Worm (Caenorhabditis elegans): ENCODE data around the gene T04A11.1.

Gene T04A11.1

DNA sequence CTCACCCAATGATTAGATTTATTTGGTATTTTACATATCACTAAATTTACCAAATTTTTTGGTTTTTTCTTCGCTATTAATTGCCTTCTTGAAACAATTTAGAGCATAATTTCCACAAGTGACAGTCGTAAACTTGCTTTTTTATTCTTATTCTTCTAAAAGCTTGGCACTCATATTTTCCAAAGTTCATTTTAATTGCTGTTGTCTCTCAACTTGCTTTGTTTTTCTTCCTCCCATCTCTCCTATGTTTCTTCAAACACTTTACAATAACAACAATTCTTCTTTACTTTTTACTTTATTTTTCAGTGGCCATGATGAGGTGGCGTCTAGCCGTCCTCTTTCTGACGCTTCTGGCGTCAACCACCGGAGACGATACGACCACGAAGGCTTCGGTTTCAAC lies 8.5 kb downstream of the T04A11.1 start, which contains the start of gene igdb-2:
igdb-2 (plus strand) TSS at position 301 of the 400 bp plus-strand sequence.
- TF ChIP-seq ceh-22 (tag; optimal IDR thresholded peaks at IDR 0.05): no peak
- no peak for TF ChIP-seq lin-11 (tag; optimal IDR thresholded peaks at IDR 0.05)
- TF ChIP-seq nhr-232 (tag; optimal IDR thresholded peaks at IDR 0.05): no peak
- no peak for TF ChIP-seq ahr-1 (tag; optimal IDR thresholded peaks at IDR 0.05)
- no peak for TF ChIP-seq nfya-1 (tag; optimal IDR thresholded peaks at IDR 0.05)
- TF ChIP-seq rnt-1 (tag; optimal IDR thresholded peaks at IDR 0.05): no peak
- TF ChIP-seq sox-4 (tag; optimal IDR thresholded peaks at IDR 0.05): no peak
- no peak for TF ChIP-seq ceh-48 (tag; optimal IDR thresholded peaks at IDR 0.05)
- TF ChIP-seq fax-1 (tag; optimal IDR thresholded peaks at IDR 0.05): no peak
- TF ChIP-seq F13H6.1 (tag; optimal IDR thresholded peaks at IDR 0.05): no peak
- TF ChIP-seq ceh-9 (tag; optimal IDR thresholded peaks at IDR 0.05): no peak
- no peak for TF ChIP-seq ceh-2 (tag; optimal IDR thresholded peaks at IDR 0.05)
- no peak for TF ChIP-seq gmeb-2 (tag; optimal IDR thresholded peaks at IDR 0.05)
- no peak for TF ChIP-seq eyg-1 (tag; optimal IDR thresholded peaks at IDR 0.05)
- TF ChIP-seq elt-4 (tag; optimal IDR thresholded peaks at IDR 0.05): no peak
- no peak for TF ChIP-seq unc-55 (GFP tag; optimal IDR thresholded peaks at IDR 0.05)
- no peak for TF ChIP-seq ceh-24 (tag; optimal IDR thresholded peaks at IDR 0.05)
- TF ChIP-seq unc-42 (tag; optimal IDR thresholded peaks at IDR 0.05): no peak
- TF ChIP-seq fkh-10 (GFP tag; optimal IDR thresholded peaks at IDR 0.05): no peak

DNA sequence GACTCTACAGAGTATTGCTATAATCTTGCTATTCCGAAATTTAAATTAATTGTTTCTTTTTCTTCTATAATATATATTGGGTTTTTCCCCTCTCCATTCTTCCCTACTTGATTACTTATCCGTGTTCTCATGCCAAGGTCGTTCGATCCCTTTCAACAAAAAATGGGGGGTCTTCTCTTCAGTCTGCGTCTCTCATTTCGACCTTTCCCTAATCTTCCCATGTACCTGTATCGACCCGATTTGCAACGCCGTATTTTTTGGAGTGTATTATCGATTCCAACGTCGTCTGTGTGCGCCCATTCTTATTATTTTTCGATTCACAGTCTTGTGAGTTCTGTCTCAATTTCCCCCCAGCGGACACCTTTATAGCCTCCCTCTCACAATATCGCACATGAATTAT lies 9.1 kb downstream of the T04A11.1 start:
- no peak for TF ChIP-seq pros-1 (tag; optimal IDR thresholded peaks at IDR 0.05)
- TF ChIP-seq Y22D7AL.16 (tag; optimal IDR thresholded peaks at IDR 0.05): no peak
- TF ChIP-seq sdc-2 (tag; optimal IDR thresholded peaks at IDR 0.05): no peak
- TF ChIP-seq unc-42 (tag; optimal IDR thresholded peaks at IDR 0.05): no peak
- TF ChIP-seq zip-5 (tag; optimal IDR thresholded peaks at IDR 0.05): no peak
- no peak for TF ChIP-seq K02D7.2 (tag; optimal IDR thresholded peaks at IDR 0.05)
- no peak for TF ChIP-seq ceh-18 (tag; optimal IDR thresholded peaks at IDR 0.05)
- TF ChIP-seq pax-1 (tag; optimal IDR thresholded peaks at IDR 0.05): no peak
- TF ChIP-seq elt-4 (tag; optimal IDR thresholded peaks at IDR 0.05): no peak
- no peak for TF ChIP-seq gmeb-2 (tag; optimal IDR thresholded peaks at IDR 0.05)
- TF ChIP-seq ceh-34 (tag; optimal IDR thresholded peaks at IDR 0.05): no peak
- no peak for TF ChIP-seq F13H6.1 (tag; optimal IDR thresholded peaks at IDR 0.05)
- no peak for TF ChIP-seq unc-55 (GFP tag; optimal IDR thresholded peaks at IDR 0.05)
- no peak for TF ChIP-seq nhr-11 (tag; optimal IDR thresholded peaks at IDR 0.05)
- TF ChIP-seq eyg-1 (tag; optimal IDR thresholded peaks at IDR 0.05): no peak
- TF ChIP-seq fkh-6 (tag; optimal IDR thresholded peaks at IDR 0.05): no peak
- TF ChIP-seq ceh-24 (tag; optimal IDR thresholded peaks at IDR 0.05): no peak
- TF ChIP-seq ceh-48 (tag; optimal IDR thresholded peaks at IDR 0.05): no peak
- no peak for TF ChIP-seq odd-2 (tag; optimal IDR thresholded peaks at IDR 0.05)

DNA sequence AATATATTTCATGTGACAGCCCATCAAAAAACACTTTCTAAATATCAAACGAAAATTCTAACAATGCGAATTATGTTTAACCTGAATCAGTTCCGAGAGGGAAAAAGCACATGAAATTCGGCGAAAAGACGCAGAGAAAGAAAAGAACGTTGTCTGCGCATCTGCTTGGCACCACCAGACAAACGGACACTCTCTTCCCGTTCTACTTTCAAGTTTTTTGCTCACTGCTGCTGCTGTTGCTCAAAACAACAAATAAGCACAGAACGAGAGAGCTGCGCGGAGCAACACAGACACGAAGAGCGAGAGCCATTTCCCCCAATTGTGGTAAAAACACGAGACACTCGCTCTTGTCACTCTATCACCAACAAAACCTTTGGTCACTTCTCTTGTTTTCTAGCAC lies 12.0 kb downstream of the T04A11.1 start:
- TF ChIP-seq ets-4 (tag; optimal IDR thresholded peaks at IDR 0.05) (no peak), unc-86 (tag; optimal IDR thresholded peaks at IDR 0.05) (no peak), pros-1 (tag; optimal IDR thresholded peaks at IDR 0.05) (no peak), fkh-10 (GFP tag; optimal IDR thresholded peaks at IDR 0.05) (no peak), hlh-13 (GFP tag; optimal IDR thresholded peaks at IDR 0.05) (no peak), K02D7.2 (tag; optimal IDR thresholded peaks at IDR 0.05) (no peak), ceh-48 (tag; optimal IDR thresholded peaks at IDR 0.05) (no peak), ahr-1 (tag; optimal IDR thresholded peaks at IDR 0.05) (no peak), C08G9.2 (tag; optimal IDR thresholded peaks at IDR 0.05) (no peak), ztf-16 (tag; optimal IDR thresholded peaks at IDR 0.05) (no peak), sox-4 (tag; optimal IDR thresholded peaks at IDR 0.05) (no peak), ceh-2 (tag; optimal IDR thresholded peaks at IDR 0.05) (no peak), elt-4 (tag; optimal IDR thresholded peaks at IDR 0.05) (no peak)

DNA sequence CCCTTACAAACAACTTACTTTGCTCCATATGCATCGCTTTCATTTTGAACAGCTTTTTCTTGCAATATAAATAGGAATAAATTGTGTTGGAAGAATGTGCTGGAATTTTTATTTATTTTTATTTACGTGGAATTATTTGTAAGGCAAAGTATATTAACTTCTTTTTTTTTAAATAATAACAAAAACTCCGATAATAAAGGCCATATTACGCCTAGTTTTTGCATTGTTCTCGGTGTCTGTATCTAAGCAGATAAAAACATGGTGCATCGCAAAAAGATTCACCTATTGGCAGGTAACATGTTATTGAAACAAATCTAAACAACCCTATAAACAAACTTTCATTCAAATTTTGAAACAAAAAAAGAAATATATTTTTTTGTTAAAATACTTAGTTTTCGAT lies 13.5 kb downstream of the T04A11.1 start, which contains the start of gene C25G4.8:
C25G4.8 (minus strand) TSS at position 101 of the 400 bp plus-strand sequence.
- TF ChIP-seq npax-4 (tag; optimal IDR thresholded peaks at IDR 0.05): no peak
- no peak for TF ChIP-seq fkh-10 (GFP tag; optimal IDR thresholded peaks at IDR 0.05)
- no peak for TF ChIP-seq ceh-22 (tag; optimal IDR thresholded peaks at IDR 0.05)
- TF ChIP-seq hlh-6 (tag; optimal IDR thresholded peaks at IDR 0.05): no peak
- no peak for TF ChIP-seq unc-55 (GFP tag; optimal IDR thresholded peaks at IDR 0.05)
- no peak for TF ChIP-seq che-1 (tag; optimal IDR thresholded peaks at IDR 0.05)
- TF ChIP-seq tbx-7 (tag; optimal IDR thresholded peaks at IDR 0.05): no peak
- no peak for TF ChIP-seq gmeb-2 (tag; optimal IDR thresholded peaks at IDR 0.05)
- no peak for TF ChIP-seq pha-4 (tag; optimal IDR thresholded peaks at IDR 0.05)
- no peak for TF ChIP-seq odd-2 (tag; optimal IDR thresholded peaks at IDR 0.05)
- TF ChIP-seq ahr-1 (tag; optimal IDR thresholded peaks at IDR 0.05): no peak
- no peak for TF ChIP-seq ceh-24 (tag; optimal IDR thresholded peaks at IDR 0.05)
